Fruit fly (Drosophila melanogaster) Kc167 (cell line): Measurements from ENCODE around the gene Cpr.

Experiments used
- Myc ChIP-seq: fragments of >200 bp; optimal IDR thresholded peaks from 2 replicates; lab custom pipeline; 2017; ENCODE audit warnings: missing external identifiers
- Sin3A ChIP-seq: fragments of >200 bp; optimal IDR thresholded peaks from 2 replicates; lab custom pipeline; 2018; ENCODE audit warnings: missing external identifiers
- psq ChIP-seq: fragments of >200 bp; optimal IDR thresholded peaks from 2 replicates; lab custom pipeline; 2017; ENCODE audit warnings: missing external identifiers
- ttk ChIP-seq: sonication (Bioruptor generic); optimal IDR thresholded peaks from 2 replicates; lab custom pipeline; 2017; ENCODE audit warnings: missing external identifiers

DNA sequence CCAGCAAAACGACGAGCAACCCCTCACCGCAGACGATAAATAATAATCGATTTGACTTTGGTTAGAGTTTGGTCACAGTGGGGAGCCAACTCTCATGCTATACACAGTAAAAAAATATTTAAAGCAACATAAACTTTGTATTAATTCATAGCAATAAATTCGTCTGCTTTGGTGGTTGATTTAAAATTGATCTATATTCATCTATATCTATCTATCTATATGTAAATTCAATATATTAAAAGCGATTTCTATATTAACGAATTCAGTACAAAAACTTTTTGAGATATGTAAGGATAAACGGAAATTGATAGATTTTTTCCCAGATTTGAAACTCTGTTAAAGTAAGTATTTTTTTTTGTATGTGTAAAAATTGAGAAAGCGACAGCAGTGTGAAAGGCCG, 28.8 kb upstream of the Cpr start:
- TF ChIP-seq Myc (no peak), Sin3A (lab: Kevin White, UChicago) (no peak), psq (lab: Kevin White, UChicago) (no peak), ttk (lab: Kevin White, UChicago) (no peak)
